Worm (Caenorhabditis elegans): ENCODE measurements around the gene C09B8.3.

The C09B8.3 gene

ce11 chrX:6010573-6010972, at the start of gene C09B8.3:
TSS of gene C09B8.3 (minus strand) at chrX:6010673.
- TF ChIP-seq unc-62 (GFP tag; optimal IDR thresholded peaks at IDR 0.05) = no peak

DNA sequence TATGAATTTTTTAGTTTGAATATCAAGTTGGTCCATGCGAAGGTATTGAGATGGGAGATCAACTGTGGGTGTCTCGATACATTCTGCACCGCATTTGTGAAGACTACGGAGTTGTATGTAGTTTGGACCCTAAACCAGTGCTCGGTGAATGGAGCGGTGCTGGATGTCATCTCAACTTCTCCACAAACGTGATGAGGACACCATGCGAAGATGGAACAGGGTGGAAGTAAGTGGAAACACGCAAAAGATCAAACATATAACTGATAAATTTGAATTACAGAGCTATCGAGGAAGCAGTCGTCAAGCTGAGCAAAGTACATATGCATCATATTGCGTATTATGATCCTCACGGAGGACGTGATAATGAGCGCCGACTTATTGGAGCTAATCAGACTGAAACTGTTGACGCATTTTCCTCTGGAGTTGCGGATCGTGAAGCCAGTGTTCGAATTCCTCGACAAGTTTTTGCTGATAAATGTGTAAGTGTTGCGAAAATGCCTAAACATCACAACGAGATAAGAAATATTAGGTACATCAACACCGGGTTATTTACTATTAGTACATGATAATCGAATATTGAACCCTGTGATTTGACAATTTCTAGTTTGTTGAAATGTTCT, 48.8 kb upstream of the C09B8.3 start:
- no peak for TF ChIP-seq unc-62 (GFP tag; optimal IDR thresholded peaks at IDR 0.05)

DNA sequence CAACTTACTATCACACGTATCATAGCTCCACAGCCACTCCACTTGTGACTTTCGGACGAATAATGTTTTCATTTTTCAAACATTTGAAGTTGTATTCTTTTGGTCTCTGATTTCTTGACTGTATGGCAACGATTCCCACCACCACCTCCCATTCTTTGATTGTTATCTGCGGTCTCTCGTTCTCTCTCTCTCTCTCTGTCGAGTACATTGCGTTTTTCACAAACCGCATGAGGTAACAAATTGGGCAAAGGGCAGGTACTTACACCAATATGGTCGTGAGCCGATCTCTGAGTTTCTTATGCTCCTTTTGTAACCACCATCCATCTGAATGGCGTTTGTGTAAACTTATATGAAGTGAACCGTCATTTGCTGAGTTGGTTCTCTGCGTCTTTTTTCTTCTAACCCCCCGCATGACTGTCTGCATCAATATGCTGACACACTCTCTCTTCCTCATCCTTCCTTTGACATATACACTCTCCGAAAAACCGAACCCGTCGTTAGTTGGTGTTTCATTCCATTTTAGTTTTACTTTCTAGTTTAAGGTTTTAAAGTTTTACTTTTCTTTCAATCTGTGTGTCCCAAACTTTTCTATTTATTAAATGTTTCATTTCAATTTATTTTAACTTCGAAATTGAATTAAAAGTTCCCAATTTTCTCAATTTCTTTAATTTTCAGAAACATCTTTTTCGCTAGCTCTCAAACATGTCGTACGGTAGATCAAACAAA, 47.3 kb upstream of the C09B8.3 start, which contains the start of gene gln-1:
Gene gln-1, plus strand, starts transcription at position 676 of the 726 bp plus-strand sequence.
- TF ChIP-seq unc-62 (GFP tag; optimal IDR thresholded peaks at IDR 0.05) = no peak

DNA sequence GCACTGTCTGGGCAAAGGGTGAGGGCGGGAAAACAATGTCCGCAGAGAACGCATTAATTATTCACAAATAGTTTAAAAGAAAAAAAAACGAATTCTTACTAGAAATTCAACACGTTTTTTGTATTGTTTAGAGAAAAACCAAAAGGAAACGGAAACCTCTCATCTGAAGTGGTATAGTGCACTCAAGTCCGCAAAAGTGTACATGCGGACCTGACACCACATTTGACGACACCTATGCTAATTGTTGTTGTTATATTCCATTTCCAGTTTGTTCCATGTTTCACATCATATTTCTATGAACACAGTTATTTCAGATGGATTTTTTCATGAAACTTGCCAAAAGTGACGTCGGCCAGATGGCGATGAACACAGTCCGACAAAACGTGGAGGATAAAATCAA, 42.3 kb upstream of the C09B8.3 start, which contains the start of gene C45B2.6:
Gene C45B2.6, plus strand, starts transcription at position 136 of the 400 bp plus-strand sequence.
- no peak for TF ChIP-seq unc-62 (GFP tag; optimal IDR thresholded peaks at IDR 0.05)

DNA sequence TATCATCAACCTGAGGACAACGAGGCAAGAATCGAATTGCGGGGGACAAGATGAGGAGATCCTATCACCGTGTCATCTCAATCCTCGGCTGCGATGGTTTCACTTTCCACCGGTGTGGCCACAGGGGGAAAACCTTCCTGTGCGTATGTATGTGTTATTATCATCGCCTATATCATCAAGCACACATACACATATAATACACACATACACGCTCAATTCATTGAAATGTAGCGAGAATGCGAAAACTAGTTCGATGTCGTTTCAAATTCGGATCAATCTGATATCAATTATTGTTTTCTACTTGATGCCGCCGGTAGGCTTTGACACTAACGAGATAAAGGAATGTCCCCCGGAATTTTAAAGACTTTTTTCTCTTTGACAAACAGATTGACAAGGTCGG, 40.4 kb upstream of the C09B8.3 start:
- TF ChIP-seq unc-62 (GFP tag; optimal IDR thresholded peaks at IDR 0.05) = no peak

DNA sequence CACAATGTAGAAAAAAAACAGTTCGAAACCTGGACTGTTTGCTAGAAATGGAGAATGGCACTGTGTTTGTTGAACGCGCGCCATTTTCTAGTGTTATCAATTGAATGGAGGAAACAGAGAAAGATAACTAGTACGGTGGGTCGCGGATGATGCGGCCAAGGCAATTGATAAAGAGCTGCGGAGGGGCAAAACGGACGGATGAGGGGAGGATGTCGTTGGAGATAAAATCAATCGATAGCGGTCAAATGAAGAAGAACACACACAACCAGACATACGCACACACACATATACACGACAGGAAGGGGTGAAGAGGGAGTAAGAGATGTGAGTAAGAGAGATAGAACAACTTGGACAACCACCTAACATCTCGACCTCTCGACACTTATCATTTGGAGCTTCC, 39.6 kb upstream of the C09B8.3 start:
- TF ChIP-seq unc-62 (GFP tag; optimal IDR thresholded peaks at IDR 0.05) = no peak

DNA sequence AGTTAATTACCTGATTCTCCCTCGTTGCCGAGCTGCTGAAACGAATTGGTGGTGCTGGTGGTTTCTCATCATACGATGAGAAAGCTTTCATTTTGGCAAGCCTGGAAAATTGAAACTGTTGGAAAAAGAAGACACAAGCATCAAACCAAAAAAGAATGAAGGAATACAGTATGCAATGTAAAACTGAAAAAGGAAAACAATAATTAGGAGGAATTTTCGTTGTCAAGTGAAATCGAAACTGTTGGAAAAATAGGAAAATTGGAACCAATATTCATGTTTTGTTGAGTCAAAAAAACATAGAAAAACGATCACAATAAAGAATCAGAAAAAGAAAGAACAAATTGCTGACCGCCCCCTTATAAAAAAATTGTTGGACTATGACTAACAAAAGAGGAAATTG, 38.0 kb upstream of the C09B8.3 start, which contains the start of gene pak-1:
Gene pak-1, minus strand, starts transcription at position 101 of the 400 bp plus-strand sequence.
- no peak for TF ChIP-seq unc-62 (GFP tag; optimal IDR thresholded peaks at IDR 0.05)

DNA sequence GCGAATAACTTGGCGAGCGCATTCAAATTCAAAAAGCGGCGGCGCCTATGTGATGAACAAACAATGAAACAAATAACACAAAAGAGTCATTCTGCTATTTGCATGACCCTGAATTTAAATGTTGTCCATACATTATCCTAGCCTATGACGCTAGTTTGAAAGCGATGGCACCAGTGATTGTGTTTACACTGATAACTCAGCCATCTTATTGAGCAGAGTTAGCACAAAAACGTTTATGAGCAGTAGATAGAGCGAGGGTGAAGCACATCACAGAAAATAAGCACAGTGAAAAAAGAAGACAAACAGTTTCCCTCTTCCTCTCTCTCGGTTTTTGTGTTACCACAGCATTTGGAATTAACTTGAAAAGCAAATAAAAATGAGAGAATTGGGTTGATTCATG, 32.8 kb upstream of the C09B8.3 start:
- TF ChIP-seq unc-62 (GFP tag; optimal IDR thresholded peaks at IDR 0.05) = no peak

DNA sequence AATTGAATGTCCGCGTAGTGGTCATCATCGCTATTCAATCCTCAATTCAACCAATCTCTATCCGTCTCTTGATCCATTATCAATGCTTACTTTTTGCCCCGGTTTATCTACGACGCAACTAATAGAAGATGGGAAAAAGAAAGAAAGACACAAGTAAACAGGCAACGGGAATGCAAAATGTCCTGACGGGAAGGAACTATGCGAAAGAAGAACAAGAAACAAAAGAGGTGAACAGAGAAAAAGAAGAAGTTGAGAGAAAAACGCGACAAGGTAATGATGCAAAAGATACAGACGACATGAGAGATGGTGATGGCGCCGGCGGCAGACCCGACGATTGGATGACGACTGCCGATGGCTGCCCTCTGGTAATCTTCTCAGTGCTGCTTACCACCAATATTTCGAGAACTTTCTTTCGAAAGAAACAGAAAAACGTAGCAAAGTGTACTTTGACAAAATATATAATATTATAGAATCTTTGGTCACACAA, 31.6 kb upstream of the C09B8.3 start:
- no peak for TF ChIP-seq unc-62 (GFP tag; optimal IDR thresholded peaks at IDR 0.05)

DNA sequence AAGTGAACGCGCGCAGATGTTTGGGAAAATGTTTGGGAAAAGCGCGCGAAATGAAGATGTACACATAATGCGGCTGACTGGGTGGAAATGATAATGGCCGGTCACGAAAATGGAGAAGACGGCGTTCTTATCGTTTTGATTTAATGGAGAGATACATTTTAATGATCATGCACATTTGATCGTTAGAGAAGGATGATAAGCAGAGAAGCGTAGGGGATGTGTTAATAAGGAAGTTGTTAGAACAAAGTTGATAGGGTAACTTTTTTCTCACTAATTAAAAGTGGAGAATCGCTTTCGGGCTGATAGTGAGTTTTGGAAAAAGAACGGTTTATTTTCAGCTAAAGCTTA, 30.6 kb upstream of the C09B8.3 start:
- no peak for TF ChIP-seq unc-62 (GFP tag; optimal IDR thresholded peaks at IDR 0.05)

DNA sequence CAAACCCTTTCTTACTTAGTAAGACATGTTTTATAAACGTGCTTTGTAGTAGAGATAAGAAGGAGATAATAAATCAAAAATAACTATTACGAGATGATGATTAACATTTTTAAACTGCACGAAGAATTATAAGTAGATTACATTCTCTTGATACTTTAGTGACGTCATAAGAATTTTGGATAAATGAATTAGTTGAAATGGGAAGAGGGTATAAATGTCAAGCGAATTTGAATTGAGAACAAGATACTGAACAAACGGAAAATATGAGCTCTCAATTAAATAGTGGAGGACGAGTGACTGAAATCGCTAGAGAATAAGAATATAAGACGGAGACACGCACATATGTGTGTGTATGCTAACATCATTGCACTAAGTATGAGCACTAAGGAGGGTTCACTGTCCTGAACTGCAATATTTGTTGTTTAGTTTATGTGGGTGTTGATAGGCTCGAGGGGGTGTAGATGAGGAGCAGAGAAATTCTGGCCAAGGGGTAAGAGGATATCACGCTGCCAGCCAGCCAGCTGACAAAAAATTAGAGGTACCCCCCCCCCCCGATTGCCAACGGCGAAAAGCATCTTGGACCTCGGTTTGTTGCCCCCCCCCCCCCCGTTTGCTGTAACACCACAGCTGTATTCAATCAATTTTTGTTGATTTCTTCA, 30.1 kb upstream of the C09B8.3 start:
- TF ChIP-seq unc-62 (GFP tag; optimal IDR thresholded peaks at IDR 0.05) = no peak

DNA sequence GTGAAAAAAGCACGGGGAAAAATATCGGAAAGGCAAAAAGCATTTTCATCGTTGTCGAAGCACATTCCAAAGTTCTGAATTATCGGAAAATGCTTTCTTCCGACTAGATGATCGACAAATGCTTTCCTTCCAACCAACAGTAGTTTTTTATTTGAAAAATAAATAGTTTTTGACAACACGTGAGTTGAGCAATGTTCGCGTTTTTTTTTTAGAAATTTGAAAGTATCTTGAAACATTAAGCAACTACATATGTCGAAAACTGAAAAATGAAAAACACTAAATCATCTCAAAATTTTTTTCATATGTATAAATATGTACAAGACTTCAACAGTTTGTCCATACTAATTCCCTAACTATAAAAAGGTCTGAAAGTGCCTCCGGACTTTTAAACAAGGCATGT, 29.1 kb upstream of the C09B8.3 start, which contains the start of gene hsp-25:
Gene hsp-25, minus strand, starts transcription at position 101 of the 400 bp plus-strand sequence.
- TF ChIP-seq unc-62 (GFP tag; optimal IDR thresholded peaks at IDR 0.05) = no peak

DNA sequence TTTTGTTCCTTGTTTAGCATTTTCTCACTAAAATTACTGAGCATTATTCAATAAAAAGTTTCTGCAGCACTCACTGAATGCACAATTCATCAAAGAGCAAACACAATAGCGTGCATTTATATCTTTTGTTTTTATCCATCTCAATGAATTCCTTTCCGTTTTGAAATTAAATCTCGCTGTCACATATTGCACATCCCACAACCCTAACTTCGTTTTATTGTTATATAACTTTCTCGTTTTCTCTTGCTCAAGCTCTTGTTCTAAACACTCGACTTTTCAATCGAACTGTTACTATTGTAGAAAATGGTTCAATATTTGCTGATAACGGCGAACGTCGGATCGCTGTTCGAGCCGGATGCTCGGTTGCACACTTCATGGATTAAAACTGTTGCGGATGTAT, 20.7 kb upstream of the C09B8.3 start, which contains the start of gene ipp-5:
Gene ipp-5, plus strand, starts transcription at position 301 of the 400 bp plus-strand sequence.
- no peak for TF ChIP-seq unc-62 (GFP tag; optimal IDR thresholded peaks at IDR 0.05)

ce11 chrX:6029075-6029474, 18.6 kb upstream of the C09B8.3 start:
- no peak for TF ChIP-seq unc-62 (GFP tag; optimal IDR thresholded peaks at IDR 0.05)

- no peak for TF ChIP-seq unc-62 (GFP tag; optimal IDR thresholded peaks at IDR 0.05)
Measured at ce11 chrX:6026732-6027528, 16.5 kb upstream of the C09B8.3 start.

ce11 chrX:6024977-6025376, 14.5 kb upstream of the C09B8.3 start:
- no peak for TF ChIP-seq unc-62 (GFP tag; optimal IDR thresholded peaks at IDR 0.05)
